Worm (Caenorhabditis elegans): ENCODE data around the gene nspg-7.1.

DNA sequence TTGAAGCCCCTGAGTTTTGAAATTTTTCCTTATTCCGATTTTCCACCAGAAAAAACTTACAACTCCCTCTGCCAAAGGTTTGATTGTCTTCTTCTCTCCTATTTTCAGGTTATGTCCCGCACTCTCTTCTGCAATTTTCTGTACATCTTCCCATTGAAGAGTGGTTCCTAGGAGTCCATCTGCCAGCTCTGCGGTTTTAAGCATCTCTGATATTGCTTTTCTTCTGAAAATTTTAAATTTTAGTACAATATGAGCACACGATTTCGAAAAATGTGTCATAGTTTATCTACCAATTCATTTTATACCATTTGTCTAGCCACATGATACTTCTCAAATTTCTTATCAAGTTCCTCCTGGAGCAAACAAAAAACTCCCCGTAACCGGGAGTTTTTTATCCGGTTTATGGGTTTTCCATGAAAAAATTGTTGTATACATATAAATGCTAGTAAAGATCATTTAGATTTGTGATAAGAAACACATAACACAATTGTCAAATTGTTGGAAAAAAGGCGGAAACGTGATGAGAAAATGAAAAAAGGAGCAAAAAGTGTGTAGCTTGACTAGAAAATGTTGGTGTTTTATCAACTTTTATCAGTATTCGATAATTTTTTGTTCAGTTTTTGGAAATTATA, 19.6 kb downstream of the nspg-7.1 start:
- TF ChIP-seq lin-39 (tag; optimal IDR thresholded peaks at IDR 0.05) (no peak), nhr-11 (tag; optimal IDR thresholded peaks at IDR 0.05) (no peak), skn-1 (tag; optimal IDR thresholded peaks at IDR 0.05) (no peak), aly-2 (tag; optimal IDR thresholded peaks at IDR 0.05) (no peak), ztf-11 (tag; optimal IDR thresholded peaks at IDR 0.05) (no peak), fos-1 (tag; optimal IDR thresholded peaks at IDR 0.05) (no peak), ama-1 (optimal IDR thresholded peaks at IDR 0.05) (no peak), fkh-8 (tag; optimal IDR thresholded peaks at IDR 0.05) (no peak), ceh-82 (tag; optimal IDR thresholded peaks at IDR 0.05) (no peak), pqm-1 (tag; optimal IDR thresholded peaks at IDR 0.05) (no peak)

Measured in whole organism, L1 larva.